Worm (Caenorhabditis elegans) whole organism, L3 larva: ENCODE results near the gene T25G12.11.

Experiments
- fos-1 ChIP-seq: fragments of 150-350 bp; optimal IDR thresholded peaks from 2 replicates; lab custom pipeline; 2014; ENCODE audit warnings: missing biosample characterization, missing genetic modification characterization
- pqm-1 ChIP-seq: fragments of 150-350 bp; optimal IDR thresholded peaks from 2 replicates; lab custom pipeline; 2017; ENCODE audit warnings: missing biosample characterization, missing genetic modification characterization, inconsistent platforms

ce11 chrX:17214803-17215202 lies 22.5 kb downstream of the T25G12.11 start, which contains the start of gene acdh-10:
- TF ChIP-seq fos-1 (tag; lab: Kevin White, UChicago) (no peak), pqm-1 (no peak)
